Fruit fly (Drosophila melanogaster): ENCODE results near the gene CG17186.

DNA sequence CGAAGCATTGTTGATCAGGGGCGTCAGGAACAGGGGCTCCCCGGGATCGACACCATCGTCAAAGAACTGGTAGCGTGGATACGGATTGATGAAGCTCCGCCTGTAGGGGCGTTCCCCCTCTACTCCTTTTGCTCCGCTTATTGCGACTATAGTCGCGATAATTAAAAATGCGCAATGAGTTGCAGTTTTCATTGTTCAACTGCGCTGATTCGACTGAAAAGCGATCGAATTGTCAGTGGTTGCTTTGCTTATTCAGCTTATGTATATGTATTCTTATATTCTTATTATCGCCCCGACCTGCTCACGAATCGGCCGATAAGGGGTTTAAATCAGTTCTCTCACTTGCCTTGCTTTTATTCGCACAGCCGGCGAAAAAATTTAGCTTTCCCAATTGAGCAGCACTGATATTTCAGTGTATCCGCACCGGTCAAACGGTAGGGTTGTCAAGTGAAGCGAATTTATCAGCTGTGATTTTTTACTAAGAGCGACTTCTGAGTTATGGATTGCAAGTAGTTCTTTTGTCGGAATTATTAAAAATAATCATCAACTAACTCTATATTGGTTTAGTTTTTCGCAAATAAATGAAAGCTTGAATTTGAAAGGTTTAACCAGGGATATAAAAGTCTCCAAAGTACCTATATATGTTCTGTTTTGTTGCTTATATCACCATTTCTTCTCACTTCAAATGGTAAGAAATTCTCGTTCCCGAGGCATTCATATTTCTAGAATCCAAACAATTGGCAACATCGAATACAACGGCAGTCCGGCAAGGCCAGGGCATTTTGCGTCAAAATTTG lies 13.1 kb downstream of the CG17186 start, which contains the start of the genes CG4572 and CG4686:
- TF ChIP-seq Rel (GFP tag; optimal IDR thresholded peaks at IDR 0.05), result no peak
- peak; percentile 95 for TF ChIP-seq Rel (tag; optimal IDR thresholded peaks at IDR 0.05)
- TF ChIP-seq br (GFP tag; optimal IDR thresholded peaks at IDR 0.05), result peak; percentile 87
- peak; percentile 79 for TF ChIP-seq h (GFP tag; optimal IDR thresholded peaks at IDR 0.05)
- peak; percentile 31 for TF ChIP-seq CG32264 (GFP tag; optimal IDR thresholded peaks at IDR 0.05)
- no peak for TF ChIP-seq GATAd (GFP tag; optimal IDR thresholded peaks at IDR 0.05)
